Fruit fly (Drosophila melanogaster) whole organism, prepupa: ENCODE measurements around the gene Rcd2.
A peak's percentile ranks its signal among the peaks of the same experiment; 100 is the strongest.

Experiments
- CG11294 ChIP-seq: fragments of 200-800 bp; sonication (Bioruptor generic); IDR thresholded peaks from 2 replicates; pipeline ENCODE4 v1.3.6; 2022; ENCODE audit warnings: missing biosample characterization, missing genetic modification characterization
- CG16779 ChIP-seq: fragments of 200-800 bp; sonication (Bioruptor generic); optimal IDR thresholded peaks from 3 replicates; lab custom pipeline; 2017; ENCODE audit warnings: missing biosample characterization, mild to moderate bottlenecking, missing genetic modification characterization
- CG6163 ChIP-seq: fragments of 200-800 bp; sonication (Bioruptor generic); IDR thresholded peaks from 3 replicates; pipeline ENCODE4 v1.3.6; 2022; ENCODE audit warnings: missing biosample characterization, missing genetic modification characterization
- Eip93F ChIP-seq: fragments of 200-800 bp; sonication (Bioruptor generic); optimal IDR thresholded peaks from 2 replicates; lab custom pipeline; 2016; ENCODE audit warnings: missing biosample characterization, mild to moderate bottlenecking, missing genetic modification characterization
- Gug ChIP-seq: fragments of 200-800 bp; sonication (Bioruptor generic); IDR thresholded peaks from 2 replicates; pipeline ENCODE4 v1.3.6; 2022; ENCODE audit warnings: missing biosample characterization, missing genetic modification characterization
- Sox14 ChIP-seq: fragments of 200-800 bp; sonication (Bioruptor generic); optimal IDR thresholded peaks from 3 replicates; lab custom pipeline; 2016; ENCODE audit warnings: missing biosample characterization, missing genetic modification characterization
- esn ChIP-seq: fragments of 200-800 bp; sonication (Bioruptor generic); optimal IDR thresholded peaks from 2 replicates; lab custom pipeline; 2016; ENCODE audit warnings: missing biosample characterization, mild to moderate bottlenecking, missing genetic modification characterization, moderate library complexity

DNA sequence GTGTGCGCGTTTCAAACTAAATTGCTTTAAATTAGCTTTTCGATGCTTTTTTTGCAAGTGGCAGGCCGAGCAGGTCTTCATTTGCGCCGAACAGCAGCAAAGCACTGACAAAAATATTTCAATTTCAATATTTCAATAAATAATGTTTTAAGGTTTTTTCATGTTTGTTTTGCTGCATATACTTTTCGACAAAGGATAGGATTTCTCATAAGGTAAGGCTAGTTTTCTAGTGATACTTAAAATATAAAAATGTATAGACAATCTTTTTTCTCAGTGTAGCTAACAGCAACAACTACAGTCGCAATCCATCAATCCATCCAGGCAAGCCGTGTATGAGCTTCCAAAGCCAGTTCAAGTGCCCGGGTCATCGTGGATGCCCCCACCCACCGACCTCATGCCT is 48.3 kb upstream of the Rcd2 start:
- no peak for TF ChIP-seq CG16779 (tag; lab: Kevin White, UChicago)
- peak; percentile 3 for TF ChIP-seq Sox14 (GFP tag; lab: Kevin White, UChicago)
- no peak for TF ChIP-seq CG11294 (GFP tag; lab: Robert Waterston, UW)
- TF ChIP-seq CG6163 (GFP tag; lab: Robert Waterston, UW), result peak; percentile 51; the same call in 1 of the 3 replicates
- no peak for TF ChIP-seq Eip93F (GFP tag; lab: Kevin White, UChicago)
- TF ChIP-seq esn (GFP tag; lab: Kevin White, UChicago), result peak; percentile 49
- TF ChIP-seq Gug (GFP tag; lab: Robert Waterston, UW), result 0 out of 2 replicates have a peak, but pooled peaks have one; percentile 27
